Worm (Caenorhabditis elegans) whole organism, L4 larva: ENCODE data around the gene atg-18.

Experiments used
- ces-1 ChIP-seq: fragments of 150-350 bp; sonication (generic microtip); optimal IDR thresholded peaks from 4 replicates; lab custom pipeline; 2014; ENCODE audit warnings: missing biosample characterization, missing genetic modification reagents, missing genetic modification characterization
- dmd-9 ChIP-seq: fragments of 200-800 bp; sonication (Bioruptor generic); IDR thresholded peaks from 2 replicates; pipeline ENCODE4 v1.3.6; 2022; ENCODE audit warnings: missing genetic modification reagents, missing genetic modification characterization, missing compliant biosample characterization
- pha-4 ChIP-seq, 2 experiments: fragments of 150-350 bp in 1 of 2; fragments of 200-800 bp in 1 of 2; sonication (Bioruptor generic) in 1 of 2; IDR thresholded peaks in 1 of 2; optimal IDR thresholded peaks in 1 of 2; 2 replicates each; pipeline versions ENCODE4 v1.3.6 to Lab custom; 2014 to 2022; ENCODE audit warnings: missing genetic modification characterization in 2 of 2, missing genetic modification reagents in 2 of 2, missing biosample characterization in 1 of 2, missing compliant biosample characterization in 1 of 2
- skn-1 ChIP-seq: fragments of 150-350 bp; optimal IDR thresholded peaks from 2 replicates; lab custom pipeline; 2014; ENCODE audit warnings: missing biosample characterization, missing genetic modification characterization

- TF ChIP-seq dmd-9 (GFP tag; lab: Robert Waterston, UW) (no peak), skn-1 (no peak), pha-4 (GFP tag; IDR thresholded peaks at IDR 0.05; lab: Robert Waterston, UW) (no peak), pha-4 (tag; optimal IDR thresholded peaks at IDR 0.05; lab: Kevin White, UChicago) (no peak), ces-1 (GFP tag; lab: Kevin White, UChicago) (no peak)
Observed at ce11 chrV:8626406-8626805, 4.7 kb downstream of the atg-18 start.
